Fruit fly (Drosophila melanogaster) whole organism, wandering third instar larva: Measurements from ENCODE around the gene soti.
A peak's percentile ranks its signal among the peaks of the same experiment; 100 is the strongest.

ENCODE experiments used
- Abd-B ChIP-seq: fragments of >200 bp; optimal IDR thresholded peaks from 2 replicates; lab custom pipeline; 2017; ENCODE audit warnings: missing biosample characterization, missing genetic modification characterization
- CG32264 ChIP-seq: fragments of 200-800 bp; sonication (Bioruptor generic); optimal IDR thresholded peaks from 2 replicates; lab custom pipeline; 2016; ENCODE audit warnings: missing biosample characterization, missing genetic modification characterization
- CG9705 ChIP-seq: fragments of 200-800 bp; sonication (Bioruptor generic); optimal IDR thresholded peaks from 2 replicates; lab custom pipeline; 2018; ENCODE audit warnings: missing biosample characterization, mild to moderate bottlenecking, missing genetic modification characterization
- CrebA ChIP-seq: fragments of 200-800 bp; sonication (Bioruptor generic); optimal IDR thresholded peaks from 2 replicates; lab custom pipeline; 2016; ENCODE audit warnings: missing biosample characterization, mild to moderate bottlenecking, missing genetic modification characterization, borderline replicate concordance
- Dfd ChIP-seq: fragments of >200 bp; optimal IDR thresholded peaks from 2 replicates; lab custom pipeline; 2017; ENCODE audit warnings: missing biosample characterization, missing genetic modification characterization
- Dif ChIP-seq: fragments of 200-275, 200-300 bp; sonication (Bioruptor generic); optimal IDR thresholded peaks from 2 replicates; lab custom pipeline; 2018; ENCODE audit warnings: missing biosample characterization, missing genetic modification characterization; ENCODE audit not compliant: partially characterized antibody
- GATAd ChIP-seq: sonication (Bioruptor generic); optimal IDR thresholded peaks from 2 replicates; lab custom pipeline; 2016; ENCODE audit warnings: missing biosample characterization, missing genetic modification characterization
- HLH106 ChIP-seq: fragments of 200-800 bp; optimal IDR thresholded peaks from 3 replicates; lab custom pipeline; 2019; ENCODE audit warnings: missing biosample characterization, mild to moderate bottlenecking, missing genetic modification characterization, moderate library complexity
- Hnf4 ChIP-seq: fragments of 200-800 bp; sonication (Bioruptor generic); optimal IDR thresholded peaks from 2 replicates; lab custom pipeline; 2016; ENCODE audit warnings: missing biosample characterization, mild to moderate bottlenecking, missing genetic modification characterization
- Hr83 ChIP-seq: fragments of 200-300 bp; sonication (Bioruptor generic); optimal IDR thresholded peaks from 2 replicates; lab custom pipeline; 2016; ENCODE audit warnings: missing biosample characterization, mild to moderate bottlenecking, missing genetic modification characterization, moderate library complexity; ENCODE audit not compliant: poor library complexity, severe bottlenecking
- Jra ChIP-seq: sonication (Bioruptor generic); optimal IDR thresholded peaks from 2 replicates; lab custom pipeline; 2016; ENCODE audit warnings: missing biosample characterization, missing genetic modification characterization
- Mio ChIP-seq: sonication (Bioruptor generic); optimal IDR thresholded peaks from 2 replicates; lab custom pipeline; 2016; ENCODE audit warnings: missing biosample characterization, missing genetic modification characterization
- Myc ChIP-seq: fragments of >200 bp; optimal IDR thresholded peaks from 2 replicates; lab custom pipeline; 2017
- N ChIP-seq: fragments of >200 bp; optimal IDR thresholded peaks from 2 replicates; lab custom pipeline; 2018; ENCODE audit warnings: missing biosample characterization, missing external identifiers, missing genetic modification characterization
- OdsH ChIP-seq: fragments of 200-800 bp; sonication (Bioruptor generic); optimal IDR thresholded peaks from 2 replicates; lab custom pipeline; 2016; ENCODE audit warnings: missing biosample characterization, mild to moderate bottlenecking, missing genetic modification characterization
- Rel ChIP-seq, 2 experiments: fragments of 200-800 bp; sonication (Bioruptor generic) in 1 of 2; optimal IDR thresholded peaks; 2 replicates in 1 of 2; 3 replicates in 1 of 2; lab custom pipeline; 2016 to 2019; ENCODE audit warnings: mild to moderate bottlenecking in 2 of 2, missing biosample characterization in 2 of 2, missing genetic modification characterization in 2 of 2, moderate library complexity in 1 of 2
- Sp1 ChIP-seq: fragments of 200-800 bp; sonication (Bioruptor generic); optimal IDR thresholded peaks from 3 replicates; lab custom pipeline; 2019; ENCODE audit warnings: missing biosample characterization, mild to moderate bottlenecking, missing genetic modification characterization, moderate library complexity
- Vsx2 ChIP-seq: fragments of 200-300, 225-300 bp; sonication (Bioruptor generic); optimal IDR thresholded peaks from 2 replicates; lab custom pipeline; 2018; ENCODE audit warnings: missing biosample characterization, missing genetic modification characterization; ENCODE audit not compliant: partially characterized antibody
- br ChIP-seq: fragments of 200-800 bp; sonication (Bioruptor generic); optimal IDR thresholded peaks from 2 replicates; lab custom pipeline; 2016; ENCODE audit warnings: missing biosample characterization, missing genetic modification characterization
- brk ChIP-seq: fragments of 200-800 bp; sonication (Bioruptor generic); optimal IDR thresholded peaks from 2 replicates; lab custom pipeline; 2016; ENCODE audit warnings: missing biosample characterization, mild to moderate bottlenecking, missing genetic modification characterization
- dl ChIP-seq, 2 experiments: fragments of 175-275, 200-275 bp in 1 of 2; fragments of 200-275 bp in 1 of 2; sonication (Bioruptor generic); optimal IDR thresholded peaks; lab custom pipeline; 2018; ENCODE audit warnings: mild to moderate bottlenecking in 2 of 2, missing biosample characterization in 2 of 2, missing genetic modification characterization in 2 of 2, moderate library complexity in 2 of 2; ENCODE audit not compliant: partially characterized antibody in 2 of 2, insufficient read depth in 1 of 2
- dmrt93B ChIP-seq: fragments of 200-800 bp; sonication (Bioruptor generic); optimal IDR thresholded peaks from 2 replicates; lab custom pipeline; 2018; ENCODE audit warnings: missing biosample characterization, mild to moderate bottlenecking, missing genetic modification characterization
- dsf ChIP-seq: sonication (Bioruptor generic); optimal IDR thresholded peaks from 2 replicates; lab custom pipeline; 2016; ENCODE audit warnings: missing biosample characterization, missing genetic modification characterization, borderline replicate concordance
- ey ChIP-seq: fragments of 200-800 bp; sonication (Bioruptor generic); optimal IDR thresholded peaks from 2 replicates; lab custom pipeline; 2016; ENCODE audit warnings: missing biosample characterization, missing genetic modification characterization
- foxo ChIP-seq, 2 experiments: fragments of 200-800 bp; sonication (Bioruptor generic); optimal IDR thresholded peaks; 2 replicates in 1 of 2; 3 replicates in 1 of 2; lab custom pipeline; 2016 to 2017; ENCODE audit warnings: missing biosample characterization in 2 of 2, missing genetic modification characterization in 2 of 2
- fru ChIP-seq: fragments of 200-800 bp; sonication (Bioruptor generic); optimal IDR thresholded peaks from 3 replicates; lab custom pipeline; 2016; ENCODE audit warnings: missing biosample characterization, mild to moderate bottlenecking, missing genetic modification characterization
- h ChIP-seq: fragments of 200-800 bp; sonication (Bioruptor generic); optimal IDR thresholded peaks from 3 replicates; lab custom pipeline; 2016; ENCODE audit warnings: missing biosample characterization, mild to moderate bottlenecking, missing genetic modification characterization
- jim ChIP-seq: fragments of 175-275, 200-325 bp; sonication (Bioruptor generic); optimal IDR thresholded peaks from 2 replicates; lab custom pipeline; 2016; ENCODE audit warnings: missing biosample characterization, mild to moderate bottlenecking, missing genetic modification characterization
- lola ChIP-seq: fragments of >200 bp; optimal IDR thresholded peaks from 2 replicates; lab custom pipeline; 2017; ENCODE audit warnings: missing biosample characterization, missing genetic modification characterization
- pan ChIP-seq: fragments of >200 bp; optimal IDR thresholded peaks from 2 replicates; lab custom pipeline; 2017
- psq ChIP-seq: fragments of 200-800 bp; sonication (Bioruptor generic); optimal IDR thresholded peaks from 3 replicates; lab custom pipeline; 2017; ENCODE audit warnings: missing biosample characterization, mild to moderate bottlenecking, missing genetic modification characterization, moderate library complexity
- rgr ChIP-seq: fragments of 200-800 bp; sonication (Bioruptor generic); optimal IDR thresholded peaks from 3 replicates; lab custom pipeline; 2016; ENCODE audit warnings: missing biosample characterization, mild to moderate bottlenecking, missing genetic modification characterization
- sage ChIP-seq: fragments of 200-800 bp; sonication (Bioruptor generic); optimal IDR thresholded peaks from 2 replicates; lab custom pipeline; 2016; ENCODE audit warnings: missing biosample characterization, mild to moderate bottlenecking, missing genetic modification characterization
- sv ChIP-seq: fragments of 200-800 bp; sonication (Bioruptor generic); optimal IDR thresholded peaks from 3 replicates; lab custom pipeline; 2016; ENCODE audit warnings: missing biosample characterization, missing genetic modification characterization
- tai ChIP-seq: sonication (Bioruptor generic); optimal IDR thresholded peaks from 2 replicates; lab custom pipeline; 2016; ENCODE audit warnings: missing biosample characterization, missing genetic modification characterization
- usp ChIP-seq: fragments of >200 bp; optimal IDR thresholded peaks from 2 replicates; lab custom pipeline; 2017; ENCODE audit warnings: missing biosample characterization, missing genetic modification characterization
- woc ChIP-seq: sonication (Bioruptor generic); optimal IDR thresholded peaks from 2 replicates; lab custom pipeline; 2016; ENCODE audit warnings: missing biosample characterization, mild to moderate bottlenecking, missing genetic modification characterization

Gene soti

dm6 chr3R:14418293-14418692, 36.8 kb upstream of the soti start, which contains the start of gene natalisin:
Gene natalisin (plus strand): TSS chr3R:14418593.
- TF ChIP-seq Hnf4 (GFP tag; lab: Kevin White, UChicago) = no peak
- no peak for TF ChIP-seq Vsx2 (GFP tag; lab: Kevin White, UChicago)
- TF ChIP-seq tai (GFP tag; lab: Kevin White, UChicago) = no peak
- TF ChIP-seq rgr (GFP tag; lab: Kevin White, UChicago) = no peak
- no peak for TF ChIP-seq Abd-B (GFP tag; lab: Kevin White, UChicago)
- TF ChIP-seq HLH106 = no peak
- TF ChIP-seq Sp1 (GFP tag; lab: Kevin White, UChicago) = no peak
- TF ChIP-seq fru = no peak
- TF ChIP-seq dl (GFP tag; optimal IDR thresholded peaks at IDR 0.05; lab: Kevin White, UChicago; ENCODE audit: insufficient read depth in 1 of 2, partially characterized antibody in 2 of 2) = no peak

- TF ChIP-seq jim (GFP tag; lab: Kevin White, UChicago) (no peak), usp (GFP tag; lab: Kevin White, UChicago) (no peak), N (GFP tag; lab: Kevin White, UChicago) (no peak), Dfd (GFP tag; lab: Kevin White, UChicago) (no peak), HLH106 (no peak), Abd-B (GFP tag; lab: Kevin White, UChicago) (no peak), fru (no peak), pan (lab: Kevin White, UChicago) (no peak), Hnf4 (GFP tag; lab: Kevin White, UChicago) (no peak), h (GFP tag; lab: Kevin White, UChicago) (no peak), lola (no peak), ey (GFP tag; lab: Kevin White, UChicago) (no peak)
Measured at dm6 chr3R:14415679-14416078, 34.2 kb upstream of the soti start.

DNA sequence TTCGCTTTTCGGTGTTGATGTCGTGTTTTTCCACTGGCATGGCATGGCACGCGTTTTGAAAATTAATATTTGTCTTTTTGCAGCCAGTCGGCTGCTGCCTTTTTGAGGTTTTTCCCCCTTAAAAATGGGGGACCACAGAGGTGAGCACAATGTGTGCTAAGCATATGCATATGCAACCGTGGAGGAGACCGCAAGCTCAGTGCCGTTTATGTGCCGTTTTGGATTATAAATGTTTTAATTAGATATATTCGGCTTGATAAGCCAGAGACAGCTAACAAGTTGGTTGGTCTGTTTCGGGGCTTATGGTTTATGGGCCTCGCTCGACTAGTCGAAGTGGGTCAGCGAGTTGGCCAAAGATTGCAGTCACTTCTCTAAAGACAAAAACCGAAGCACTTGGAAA, 33.4 kb upstream of the soti start:
- no peak for TF ChIP-seq Rel (GFP tag; optimal IDR thresholded peaks at IDR 0.05; lab: Kevin White, UChicago)
- peak; percentile 12 for TF ChIP-seq Rel (tag; optimal IDR thresholded peaks at IDR 0.05; lab: Kevin White, UChicago)
- no peak for TF ChIP-seq GATAd

DNA sequence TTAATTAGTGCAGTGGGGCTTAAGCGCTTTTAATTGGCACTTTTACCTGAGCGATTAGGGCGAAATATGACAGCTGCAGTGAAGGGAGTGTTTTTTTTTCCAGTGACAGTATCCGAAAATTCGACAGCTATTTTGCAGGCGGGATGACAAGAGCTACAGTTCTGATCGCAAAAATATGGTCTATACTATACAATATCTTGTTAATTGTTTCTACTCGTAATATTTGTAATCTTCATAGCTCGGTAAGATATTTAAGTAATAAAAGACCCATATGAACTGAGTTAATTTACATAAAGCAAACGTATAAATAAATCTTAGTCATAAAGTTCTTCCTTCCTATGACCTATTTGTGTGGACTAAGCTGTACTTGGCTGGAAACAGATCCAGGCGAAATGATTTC, 32.8 kb upstream of the soti start:
- TF ChIP-seq dsf (GFP tag; lab: Kevin White, UChicago) (no peak), Vsx2 (GFP tag; lab: Kevin White, UChicago) (no peak), lola (no peak), OdsH (no peak), h (GFP tag; lab: Kevin White, UChicago) (no peak)

DNA sequence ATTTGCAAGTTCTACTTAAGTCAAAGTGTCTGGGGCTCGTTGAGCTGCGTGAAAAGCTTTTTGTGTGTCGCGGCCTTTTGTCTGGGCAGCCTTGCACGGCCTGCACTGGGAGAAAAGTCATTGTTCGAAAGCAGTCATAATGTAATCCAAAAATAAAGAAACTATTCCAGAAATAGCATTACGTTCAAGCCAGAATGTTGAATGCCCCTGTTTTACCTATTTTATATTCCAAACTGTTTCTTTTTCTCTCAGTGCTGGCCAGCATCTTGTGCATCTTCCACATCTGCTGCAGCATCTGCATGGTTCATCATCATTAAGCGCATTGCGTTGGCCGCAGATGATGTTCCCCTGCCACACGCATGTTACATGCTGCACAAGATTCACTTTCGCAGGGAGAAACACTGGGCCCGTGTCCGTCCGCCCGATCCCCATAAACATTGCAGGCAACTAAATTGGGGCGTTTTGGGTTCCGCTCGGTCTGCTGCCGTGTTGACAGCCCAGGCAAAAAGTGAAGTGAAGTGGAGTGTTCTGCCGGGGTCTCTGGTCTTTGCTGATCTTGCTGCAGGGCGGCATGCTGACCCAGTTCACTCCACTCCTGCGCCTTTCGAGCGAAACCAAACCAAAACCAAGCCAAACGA, 32.0 kb upstream of the soti start:
- TF ChIP-seq jim (GFP tag; lab: Kevin White, UChicago) (no peak), ey (GFP tag; lab: Kevin White, UChicago) (peak; percentile 92), CG32264 (GFP tag; lab: Kevin White, UChicago) (peak; percentile 66), sv (GFP tag; lab: Kevin White, UChicago) (no peak), fru (peak; percentile 93), GATAd (peak; percentile 62), dsf (GFP tag; lab: Kevin White, UChicago) (peak; percentile 65), woc (peak; percentile 76), CrebA (GFP tag; lab: Kevin White, UChicago) (peak; percentile 64), Sp1 (GFP tag; lab: Kevin White, UChicago) (peak; percentile 85), br (GFP tag; lab: Kevin White, UChicago) (peak; percentile 92), Hr83 (GFP tag; lab: Kevin White, UChicago) (peak; percentile 56), Rel (GFP tag; optimal IDR thresholded peaks at IDR 0.05; lab: Kevin White, UChicago) (no peak), Rel (tag; optimal IDR thresholded peaks at IDR 0.05; lab: Kevin White, UChicago) (peak; percentile 32), dl (GFP tag; optimal IDR thresholded peaks at IDR 0.05; lab: Kevin White, UChicago; ENCODE audit: insufficient read depth in 1 of 2, partially characterized antibody in 2 of 2) (no peak), Myc (lab: Kevin White, UChicago) (no peak), brk (GFP tag; lab: Kevin White, UChicago) (peak; percentile 67), CG9705 (GFP tag; lab: Kevin White, UChicago) (peak; percentile 71), sage (peak; percentile 78), OdsH (peak; percentile 89), Mio (GFP tag; lab: Kevin White, UChicago) (no peak), Jra (GFP tag; lab: Kevin White, UChicago) (peak; percentile 79), Dif (peak; percentile 25), usp (GFP tag; lab: Kevin White, UChicago) (no peak), dmrt93B (GFP tag; lab: Kevin White, UChicago) (peak; percentile 79), rgr (GFP tag; lab: Kevin White, UChicago) (peak; percentile 91), Abd-B (GFP tag; lab: Kevin White, UChicago) (no peak), pan (lab: Kevin White, UChicago) (no peak), foxo (GFP tag; optimal IDR thresholded peaks at IDR 0.05; lab: Kevin White, UChicago) (peak in 1 of 2 experiments; percentile 89), Dfd (GFP tag; lab: Kevin White, UChicago) (no peak), psq (GFP tag; lab: Kevin White, UChicago) (peak; percentile 81), h (GFP tag; lab: Kevin White, UChicago) (peak; percentile 93), N (GFP tag; lab: Kevin White, UChicago) (no peak), lola (no peak), Hnf4 (GFP tag; lab: Kevin White, UChicago) (peak; percentile 93)
